Fruit fly (Drosophila melanogaster) whole organism, embryonic: ENCODE measurements around the gene mthl11.

Source experiments
- Abd-B ChIP-seq: fragments of 200-800 bp; sonication (Bioruptor generic); optimal IDR thresholded peaks from 2 replicates; lab custom pipeline; 2018; ENCODE audit warnings: missing biosample characterization, mild to moderate bottlenecking, missing genetic modification characterization, moderate library complexity
- Asciz ChIP-seq: fragments of 200-800 bp; sonication (Bioruptor generic); optimal IDR thresholded peaks from 2 replicates; lab custom pipeline; 2017; ENCODE audit warnings: missing biosample characterization, mild to moderate bottlenecking, missing genetic modification characterization, missing genetic modification reagents
- BEAF-32 ChIP-seq: fragments of 200-800 bp; sonication (Bioruptor generic); optimal IDR thresholded peaks from 3 replicates; lab custom pipeline; 2017; ENCODE audit warnings: missing biosample characterization, missing genetic modification characterization, mild to moderate bottlenecking, moderate library complexity, missing genetic modification reagents
- CG11093 ChIP-seq: fragments of 200-800 bp; sonication (Bioruptor generic); IDR thresholded peaks from 3 replicates; pipeline ENCODE4 v1.3.6; 2022; ENCODE audit warnings: missing biosample characterization, missing genetic modification characterization
- CG1233 ChIP-seq: fragments of 200-800 bp; sonication (Bioruptor generic); optimal IDR thresholded peaks from 4 replicates; lab custom pipeline; 2018; ENCODE audit warnings: missing biosample characterization, mild to moderate bottlenecking, missing genetic modification characterization
- CG18011 ChIP-seq: fragments of 200-800 bp; sonication (Bioruptor generic); optimal IDR thresholded peaks from 2 replicates; lab custom pipeline; 2017; ENCODE audit warnings: missing biosample characterization, missing genetic modification characterization, mild to moderate bottlenecking, moderate library complexity, missing genotype
- CG34376 ChIP-seq: fragments of 200-800 bp; sonication (Bioruptor generic); optimal IDR thresholded peaks from 2 replicates; lab custom pipeline; 2018; ENCODE audit warnings: missing biosample characterization, mild to moderate bottlenecking, missing genetic modification characterization
- CG3726 ChIP-seq: fragments of 200-800 bp; sonication (Bioruptor generic); IDR thresholded peaks from 3 replicates; pipeline ENCODE4, ENCODE4 v1.3.6; 2022; ENCODE audit warnings: missing biosample characterization, missing genetic modification characterization
- CG8765 ChIP-seq: fragments of 200-800 bp; sonication (Bioruptor generic); IDR thresholded peaks from 2 replicates; pipeline ENCODE4 v1.3.6; 2022; ENCODE audit warnings: missing biosample characterization, missing genetic modification characterization
- CG8944 ChIP-seq: fragments of 200-800 bp; sonication (Bioruptor generic); optimal IDR thresholded peaks from 3 replicates; lab custom pipeline; 2016; ENCODE audit warnings: missing biosample characterization, missing genetic modification characterization
- CrebB ChIP-seq: fragments of 200-800 bp; sonication (Bioruptor generic); optimal IDR thresholded peaks from 3 replicates; lab custom pipeline; 2018; ENCODE audit warnings: missing biosample characterization, mild to moderate bottlenecking, missing genetic modification characterization
- Dip2 ChIP-seq: fragments of 200-800 bp; sonication (Bioruptor generic); IDR thresholded peaks from 2 replicates; pipeline ENCODE4 v1.3.6; 2022; ENCODE audit warnings: missing biosample characterization, missing genetic modification characterization
- E2f1 ChIP-seq: fragments of 200-800 bp; sonication (Bioruptor generic); IDR thresholded peaks from 2 replicates; pipeline ENCODE4 v1.3.6; 2022; ENCODE audit warnings: missing biosample characterization, missing genetic modification characterization
- Ets65A ChIP-seq: fragments of 200-800 bp; sonication (Bioruptor generic); peaks from one replicate; lab custom pipeline; 2016; ENCODE audit warnings: missing biosample characterization, missing genetic modification characterization
- Hey ChIP-seq: fragments of 200-800 bp; sonication (Bioruptor generic); optimal IDR thresholded peaks from 3 replicates; lab custom pipeline; 2018; ENCODE audit warnings: missing biosample characterization, mild to moderate bottlenecking, missing genetic modification characterization
- HmgZ ChIP-seq: fragments of 200-800 bp; sonication (Bioruptor generic); optimal IDR thresholded peaks from 2 replicates; lab custom pipeline; 2018; ENCODE audit warnings: missing biosample characterization, mild to moderate bottlenecking, missing genetic modification characterization
- Hr3 ChIP-seq: fragments of 200-800 bp; sonication (Bioruptor generic); optimal IDR thresholded peaks from 3 replicates; lab custom pipeline; 2016; ENCODE audit warnings: missing biosample characterization, missing genetic modification characterization
- Nf-YC ChIP-seq: fragments of 200-800 bp; optimal IDR thresholded peaks from 3 replicates; lab custom pipeline; 2019; ENCODE audit warnings: missing biosample characterization, mild to moderate bottlenecking, missing genetic modification characterization, moderate library complexity
- Pdp1 ChIP-seq, 2 experiments: fragments of 200-800 bp; sonication (Bioruptor generic); optimal IDR thresholded peaks; 3 replicates each; lab custom pipeline; 2016; ENCODE audit warnings: missing biosample characterization in 2 of 2, missing genetic modification characterization in 2 of 2, mild to moderate bottlenecking in 1 of 2, moderate library complexity in 1 of 2
- Taf1 ChIP-seq: fragments of 200-800 bp; sonication (Bioruptor generic); IDR thresholded peaks from 2 replicates; pipeline ENCODE4 v1.3.6; 2022; ENCODE audit warnings: missing biosample characterization, missing genetic modification characterization
- Xbp1 ChIP-seq: fragments of 200-800 bp; sonication (Bioruptor generic); optimal IDR thresholded peaks from 3 replicates; lab custom pipeline; 2016; ENCODE audit warnings: missing biosample characterization, mild to moderate bottlenecking, missing genetic modification characterization
- abd-A ChIP-seq: fragments of 200-800 bp; sonication (Bioruptor generic); optimal IDR thresholded peaks from 3 replicates; lab custom pipeline; 2019; ENCODE audit warnings: missing biosample characterization, mild to moderate bottlenecking, missing genetic modification characterization, moderate library complexity
- aop ChIP-seq: fragments of 200-800 bp; sonication (Bioruptor generic); IDR thresholded peaks from 2 replicates; pipeline ENCODE4 v1.3.6; 2022; ENCODE audit warnings: missing biosample characterization, missing genetic modification characterization
- ap ChIP-seq: fragments of 200-800 bp; sonication (Bioruptor generic); IDR thresholded peaks from 2 replicates; pipeline ENCODE4 v1.3.6; 2022; ENCODE audit warnings: missing biosample characterization, missing genetic modification characterization
- cad ChIP-seq: fragments of >200 bp; optimal IDR thresholded peaks from 2 replicates; lab custom pipeline; 2017; ENCODE audit warnings: missing biosample characterization, missing genetic modification characterization
- cg ChIP-seq: fragments of 200-800 bp; sonication (Bioruptor generic); optimal IDR thresholded peaks from 3 replicates; lab custom pipeline; 2019; ENCODE audit warnings: missing biosample characterization, mild to moderate bottlenecking, missing genetic modification characterization, moderate library complexity
- chm ChIP-seq: fragments of 200-800 bp; sonication (Bioruptor generic); IDR thresholded peaks from 2 replicates; pipeline ENCODE4 v1.3.6; 2022; ENCODE audit warnings: missing biosample characterization, missing genetic modification characterization
- croc ChIP-seq: fragments of 200-800 bp; sonication (Bioruptor generic); conservative IDR thresholded peaks from 3 replicates; pipeline ENCODE4 v1.3.6; 2022; ENCODE audit warnings: missing biosample characterization, missing genetic modification characterization
- crp ChIP-seq, 2 experiments: fragments of 200-800 bp; sonication (Bioruptor generic); optimal IDR thresholded peaks; 2 replicates in 1 of 2; 3 replicates in 1 of 2; lab custom pipeline; 2017; ENCODE audit warnings: missing biosample characterization in 2 of 2, missing genetic modification characterization in 2 of 2, mild to moderate bottlenecking in 1 of 2, moderate library complexity in 1 of 2
- cwo ChIP-seq: fragments of 200-800 bp; sonication (Bioruptor generic); optimal IDR thresholded peaks from 3 replicates; lab custom pipeline; 2017; ENCODE audit warnings: missing biosample characterization, missing genetic modification characterization, mild to moderate bottlenecking, moderate library complexity, missing genetic modification reagents
- danr ChIP-seq: fragments of 200-800 bp; sonication (Bioruptor generic); IDR thresholded peaks from 2 replicates; pipeline ENCODE4 v1.3.6; 2022; ENCODE audit warnings: missing biosample characterization, missing genetic modification characterization
- fu2 ChIP-seq: fragments of 200-800 bp; sonication (Bioruptor generic); optimal IDR thresholded peaks from 2 replicates; lab custom pipeline; 2016; ENCODE audit warnings: missing biosample characterization, missing genetic modification characterization
- grn ChIP-seq: fragments of 200-800 bp; sonication (Bioruptor generic); optimal IDR thresholded peaks from 3 replicates; lab custom pipeline; 2017; ENCODE audit warnings: missing biosample characterization, missing genetic modification characterization
- kah ChIP-seq: fragments of 200-800 bp; sonication (Bioruptor generic); optimal IDR thresholded peaks from 2 replicates; lab custom pipeline; 2018; ENCODE audit warnings: missing biosample characterization, mild to moderate bottlenecking, missing genetic modification characterization
- lab ChIP-seq: fragments of 200-800 bp; sonication (Bioruptor generic); optimal IDR thresholded peaks from 3 replicates; lab custom pipeline; 2017; ENCODE audit warnings: missing biosample characterization, missing genetic modification characterization, mild to moderate bottlenecking, moderate library complexity, missing genetic modification reagents
- lbe ChIP-seq: fragments of 200-800 bp; sonication (Bioruptor generic); optimal IDR thresholded peaks from 2 replicates; lab custom pipeline; 2016; ENCODE audit warnings: missing biosample characterization, mild to moderate bottlenecking, missing genetic modification characterization
- mirr ChIP-seq: fragments of 200-800 bp; sonication (Bioruptor generic); optimal IDR thresholded peaks from 3 replicates; lab custom pipeline; 2018; ENCODE audit warnings: missing biosample characterization, mild to moderate bottlenecking, missing genetic modification characterization
- onecut ChIP-seq: fragments of 200-800 bp; sonication (Bioruptor generic); IDR thresholded peaks from 2 replicates; pipeline ENCODE4 v1.3.6; 2022; ENCODE audit warnings: missing biosample characterization, missing genetic modification characterization
- phol ChIP-seq: fragments of 200-800 bp; sonication (Bioruptor generic); optimal IDR thresholded peaks from 3 replicates; lab custom pipeline; 2018; ENCODE audit warnings: missing biosample characterization, mild to moderate bottlenecking, missing genetic modification characterization, moderate library complexity
- psq ChIP-seq: fragments of 200-800 bp; sonication (Bioruptor generic); optimal IDR thresholded peaks from 2 replicates; lab custom pipeline; 2017; ENCODE audit warnings: missing biosample characterization, missing genetic modification characterization
- scrt ChIP-seq: fragments of 200-800 bp; sonication (Bioruptor generic); optimal IDR thresholded peaks from 2 replicates; lab custom pipeline; 2018; ENCODE audit warnings: missing biosample characterization, mild to moderate bottlenecking, missing genetic modification characterization, moderate library complexity
- sd ChIP-seq: fragments of 200-800 bp; sonication (Bioruptor generic); optimal IDR thresholded peaks from 3 replicates; lab custom pipeline; 2018; ENCODE audit warnings: missing biosample characterization, mild to moderate bottlenecking, missing genetic modification characterization, moderate library complexity
- slou ChIP-seq: fragments of 200-800 bp; sonication (Bioruptor generic); optimal IDR thresholded peaks from 3 replicates; lab custom pipeline; 2016; ENCODE audit warnings: missing biosample characterization, missing genetic modification characterization
- tll ChIP-seq, 2 experiments: fragments of 200-800 bp in 1 of 2; fragments of >200 bp in 1 of 2; sonication (Bioruptor generic) in 1 of 2; optimal IDR thresholded peaks; 2 replicates each; lab custom pipeline; 2017 to 2019; ENCODE audit warnings: missing biosample characterization in 2 of 2, missing genetic modification characterization in 2 of 2, mild to moderate bottlenecking in 1 of 2, moderate library complexity in 1 of 2
- vfl ChIP-seq: fragments of 200-800 bp; sonication (Bioruptor generic); optimal IDR thresholded peaks from 2 replicates; lab custom pipeline; 2016; ENCODE audit warnings: missing biosample characterization, missing genetic modification characterization
- zf30C ChIP-seq: fragments of 200-800 bp; sonication (Bioruptor generic); optimal IDR thresholded peaks from 3 replicates; lab custom pipeline; 2018; ENCODE audit warnings: missing biosample characterization, mild to moderate bottlenecking, missing genetic modification characterization

mthl11 gene

DNA sequence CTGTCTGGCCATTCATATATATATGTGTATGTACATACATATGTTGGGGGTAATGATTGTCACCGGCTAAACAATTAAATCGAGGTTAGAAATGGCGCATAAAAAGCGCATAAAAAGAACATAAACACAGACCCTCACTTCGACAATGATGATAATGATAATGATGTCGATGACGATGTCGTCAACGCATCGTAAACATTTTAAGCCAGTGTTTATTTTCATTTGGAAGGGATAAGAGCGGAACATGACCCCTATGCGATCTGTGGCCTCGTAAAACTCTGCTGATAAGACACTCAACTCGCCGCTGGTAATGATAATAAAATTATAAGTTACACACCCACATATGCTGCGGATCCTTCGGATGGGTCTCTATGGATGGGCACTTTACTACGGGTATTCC, 30.3 kb downstream of the mthl11 start:
- TF ChIP-seq slou (no peak), Hr3 (GFP tag; lab: Kevin White, UChicago) (no peak), abd-A (peak; percentile 55), chm (GFP tag; lab: Robert Waterston, UW) (no peak), Abd-B (GFP tag; lab: Kevin White, UChicago) (peak; percentile 53), Ets65A (GFP tag; lab: Kevin White, UChicago) (peak; percentile 81), mirr (GFP tag; lab: Kevin White, UChicago) (no peak), lab (GFP tag; lab: Kevin White, UChicago) (no peak)

DNA sequence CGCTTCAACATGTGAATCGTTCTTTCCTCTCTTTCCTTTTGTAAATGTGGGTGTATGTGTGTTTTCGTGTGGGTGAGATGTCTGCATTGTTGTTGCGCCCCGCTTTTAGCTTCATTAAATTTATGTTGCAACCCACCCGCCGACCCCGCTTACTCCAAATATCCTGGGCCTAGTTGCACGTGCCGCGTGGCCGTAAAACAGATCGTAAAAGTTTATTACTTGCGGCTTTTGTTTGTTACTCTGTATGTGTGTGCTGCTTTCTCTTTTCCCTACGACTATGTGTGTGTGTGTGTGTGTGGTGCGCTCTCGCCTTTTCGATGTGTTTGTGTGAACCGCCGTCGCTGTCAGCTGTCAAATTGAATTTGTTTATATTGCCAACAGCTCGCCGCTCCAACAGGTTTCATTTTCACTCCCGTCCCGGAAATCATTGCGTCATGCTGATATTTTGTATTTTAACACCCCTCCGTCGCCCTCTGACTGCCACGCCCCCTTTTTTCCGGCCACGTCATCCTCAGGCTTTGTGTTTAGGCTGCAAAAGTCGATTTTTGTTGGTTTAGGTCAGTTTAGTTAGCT, 32.7 kb downstream of the mthl11 start:
- TF ChIP-seq cg (GFP tag; lab: Kevin White, UChicago) (peak; percentile 49), Abd-B (GFP tag; lab: Kevin White, UChicago) (peak; percentile 56), Xbp1 (GFP tag; lab: Kevin White, UChicago) (peak; percentile 13), tll (GFP tag; optimal IDR thresholded peaks at IDR 0.05; lab: Kevin White, UChicago) (peak in 1 of 2 experiments; percentile 33), Hey (tag; lab: Kevin White, UChicago) (peak; percentile 95), CG1233 (GFP tag; lab: Kevin White, UChicago) (no peak), phol (tag; lab: Kevin White, UChicago) (no peak), zf30C (GFP tag; lab: Kevin White, UChicago) (no peak), scrt (GFP tag; lab: Kevin White, UChicago) (peak; percentile 90), cwo (GFP tag; lab: Kevin White, UChicago) (peak; percentile 70), grn (GFP tag; lab: Kevin White, UChicago) (no peak), kah (GFP tag; lab: Kevin White, UChicago) (peak; percentile 60), abd-A (peak; percentile 95), onecut (GFP tag; lab: Robert Waterston, UW) (peak; percentile 58; the same call in 1 of the 2 replicates), cad (peak; percentile 67)

DNA sequence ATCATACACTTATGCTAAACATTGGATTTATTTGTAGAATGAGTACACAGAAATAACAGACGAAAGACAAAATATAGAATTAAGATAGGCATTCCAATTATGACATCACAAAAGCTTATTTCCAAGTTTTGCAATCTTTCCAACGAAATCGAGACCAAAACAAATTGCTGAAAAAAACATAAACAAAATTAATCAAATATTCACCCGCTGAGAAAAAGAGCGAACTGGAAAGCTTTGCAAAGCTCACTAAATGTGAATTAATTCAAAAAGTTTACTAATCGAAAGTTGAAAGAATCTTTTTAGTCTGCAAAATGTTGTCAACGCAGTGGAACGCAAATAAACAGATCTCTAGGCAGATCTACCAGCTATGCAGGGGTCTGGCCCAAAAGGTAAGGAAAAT, 33.7 kb downstream of the mthl11 start, which contains the start of gene Cyp12e1:
TSS of gene Cyp12e1 (plus strand) at position 301 of the 400 bp plus-strand sequence.
- TF ChIP-seq CrebB (tag; lab: Kevin White, UChicago), result no peak
- TF ChIP-seq psq, result no peak
- TF ChIP-seq CG3726, result no peak
- peak in 1 of 2 experiments; percentile 42 for TF ChIP-seq Pdp1 (GFP tag; optimal IDR thresholded peaks at IDR 0.05; lab: Kevin White, UChicago)
- no peak for TF ChIP-seq croc (GFP tag; lab: Robert Waterston, UW)
- no peak for TF ChIP-seq lbe (GFP tag; lab: Kevin White, UChicago)
- peak; percentile 39 for TF ChIP-seq sd

DNA sequence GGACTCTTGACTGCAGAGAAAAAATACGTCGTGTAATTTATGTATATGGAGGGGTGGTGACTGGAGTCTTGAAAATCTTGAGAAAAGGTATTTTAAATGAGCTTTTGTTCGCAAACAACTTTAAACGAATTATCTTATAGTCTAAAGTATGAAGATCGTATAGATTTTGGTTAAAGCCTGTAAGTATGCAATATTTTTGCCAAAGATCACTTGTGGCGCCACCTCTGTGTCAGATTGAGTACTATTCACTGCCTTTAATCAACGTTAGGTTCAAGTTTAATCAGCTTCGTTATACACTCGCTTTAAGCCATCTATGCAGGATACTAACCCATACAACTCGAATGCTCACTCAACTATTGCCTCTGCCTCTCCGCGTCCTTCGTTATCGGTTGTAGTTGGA, 36.2 kb downstream of the mthl11 start:
- no peak for TF ChIP-seq CG34376 (GFP tag; lab: Kevin White, UChicago)
- no peak for TF ChIP-seq CG18011 (GFP tag; lab: Kevin White, UChicago)
- TF ChIP-seq danr (GFP tag; lab: Robert Waterston, UW), result no peak
- TF ChIP-seq CG11093 (GFP tag; lab: Robert Waterston, UW), result no peak
- TF ChIP-seq vfl, result no peak
- no peak for TF ChIP-seq CG8944
- TF ChIP-seq Dip2, result peak; percentile 95
- TF ChIP-seq crp (GFP tag; optimal IDR thresholded peaks at IDR 0.05; lab: Kevin White, UChicago), result no peak
- TF ChIP-seq Asciz (GFP tag; lab: Kevin White, UChicago), result no peak
- TF ChIP-seq HmgZ (tag; lab: Kevin White, UChicago), result no peak
- no peak for TF ChIP-seq Nf-YC (tag; lab: Kevin White, UChicago)
- TF ChIP-seq fu2 (GFP tag; lab: Kevin White, UChicago), result no peak
- no peak for TF ChIP-seq BEAF-32 (GFP tag; lab: Kevin White, UChicago)
- TF ChIP-seq Taf1 (GFP tag; lab: Robert Waterston, UW), result no peak
- no peak for TF ChIP-seq ap (GFP tag; lab: Robert Waterston, UW)
- TF ChIP-seq CG8765 (GFP tag; lab: Robert Waterston, UW), result no peak
- no peak for TF ChIP-seq Hr3 (GFP tag; lab: Kevin White, UChicago)
- no peak for TF ChIP-seq aop (GFP tag; lab: Robert Waterston, UW)
- TF ChIP-seq E2f1, result no peak
